Fruit fly (Drosophila melanogaster) whole organism, embryonic: ENCODE measurements around the gene Cyp28d2.

ENCODE experiments used
- B-H2 ChIP-seq: fragments of 200-800 bp; sonication (Bioruptor generic); optimal IDR thresholded peaks from 2 replicates; lab custom pipeline; 2018; ENCODE audit warnings: missing biosample characterization, mild to moderate bottlenecking, missing genetic modification characterization
- BtbVII ChIP-seq: fragments of 200-800 bp; sonication (Bioruptor generic); optimal IDR thresholded peaks from 3 replicates; lab custom pipeline; 2017; ENCODE audit warnings: missing biosample characterization, mild to moderate bottlenecking, missing genetic modification characterization
- CG10209 ChIP-seq: fragments of 200-800 bp; sonication (Bioruptor generic); optimal IDR thresholded peaks from 3 replicates; lab custom pipeline; 2017; ENCODE audit warnings: missing biosample characterization, mild to moderate bottlenecking, missing genetic modification characterization, missing genetic modification reagents
- CG10654 ChIP-seq: fragments of 200-800 bp; sonication (Bioruptor generic); optimal IDR thresholded peaks from 2 replicates; lab custom pipeline; 2016; ENCODE audit warnings: missing biosample characterization, missing genetic modification characterization
- CG12744 ChIP-seq: fragments of 200-800 bp; sonication (Bioruptor generic); optimal IDR thresholded peaks from 2 replicates; lab custom pipeline; 2016; ENCODE audit warnings: missing biosample characterization, missing genetic modification characterization
- CG17385 ChIP-seq: fragments of 200-800 bp; sonication (Bioruptor generic); optimal IDR thresholded peaks from 3 replicates; lab custom pipeline; 2018; ENCODE audit warnings: missing biosample characterization, mild to moderate bottlenecking, missing genetic modification characterization
- CG18011 ChIP-seq: fragments of 200-800 bp; sonication (Bioruptor generic); optimal IDR thresholded peaks from 2 replicates; lab custom pipeline; 2017; ENCODE audit warnings: missing biosample characterization, missing genetic modification characterization, mild to moderate bottlenecking, moderate library complexity, missing genotype
- CG18599 ChIP-seq: fragments of 200-800 bp; sonication (Bioruptor generic); optimal IDR thresholded peaks from 3 replicates; lab custom pipeline; 2017; ENCODE audit warnings: missing biosample characterization, missing genetic modification characterization, mild to moderate bottlenecking, moderate library complexity, missing genetic modification reagents
- CG2199 ChIP-seq: fragments of 200-800 bp; sonication (Bioruptor generic); IDR thresholded peaks from 3 replicates; pipeline ENCODE4 v1.3.6; 2022; ENCODE audit warnings: missing biosample characterization, missing genetic modification characterization
- CG2678 ChIP-seq: fragments of 200-800 bp; sonication (Bioruptor generic); optimal IDR thresholded peaks from 3 replicates; lab custom pipeline; 2019; ENCODE audit warnings: missing biosample characterization, mild to moderate bottlenecking, missing genetic modification characterization, moderate library complexity
- CG2875 ChIP-seq: fragments of 200-800 bp; sonication (Bioruptor generic); optimal IDR thresholded peaks from 2 replicates; lab custom pipeline; 2017; ENCODE audit warnings: missing biosample characterization, mild to moderate bottlenecking, missing genetic modification characterization, missing genetic modification reagents
- CG31388 ChIP-seq: fragments of 200-800 bp; sonication (Bioruptor generic); optimal IDR thresholded peaks from 2 replicates; lab custom pipeline; 2016; ENCODE audit warnings: missing biosample characterization, missing genetic modification characterization
- CG3847 ChIP-seq: fragments of 200-800 bp; sonication (Bioruptor generic); IDR thresholded peaks from 2 replicates; pipeline ENCODE4 v1.3.6; 2022; ENCODE audit warnings: missing biosample characterization, missing genetic modification characterization
- CG42726 ChIP-seq: fragments of 200-800 bp; sonication (Bioruptor generic); IDR thresholded peaks from 2 replicates; pipeline ENCODE4 v1.3.6; 2022; ENCODE audit warnings: missing biosample characterization, missing genetic modification characterization; ENCODE audit not compliant: partially characterized antibody
- CG6254 ChIP-seq: fragments of 200-800 bp; sonication (Bioruptor generic); optimal IDR thresholded peaks from 3 replicates; lab custom pipeline; 2017; ENCODE audit warnings: mild to moderate bottlenecking, missing biosample characterization, missing genetic modification reagents, missing genetic modification characterization
- CG7745 ChIP-seq: fragments of 200-800 bp; sonication (Bioruptor generic); optimal IDR thresholded peaks from 2 replicates; lab custom pipeline; 2018; ENCODE audit warnings: missing biosample characterization, mild to moderate bottlenecking, missing genetic modification characterization, moderate library complexity
- CG8290 ChIP-seq, 3 experiments: fragments of 200-800 bp; sonication (Bioruptor generic); optimal IDR thresholded peaks; 2 replicates each; lab custom pipeline; 2016 to 2019; ENCODE audit warnings: missing biosample characterization in 3 of 3, missing genetic modification characterization in 3 of 3, mild to moderate bottlenecking in 2 of 3, moderate library complexity in 1 of 3
- CG9932 ChIP-seq: fragments of 200-800 bp; sonication (Bioruptor generic); IDR thresholded peaks from 2 replicates; pipeline ENCODE4 v1.3.6; 2022; ENCODE audit warnings: missing biosample characterization, missing genetic modification characterization
- CrebB ChIP-seq: fragments of 200-800 bp; sonication (Bioruptor generic); optimal IDR thresholded peaks from 3 replicates; lab custom pipeline; 2018; ENCODE audit warnings: missing biosample characterization, mild to moderate bottlenecking, missing genetic modification characterization
- D ChIP-seq, 2 experiments: fragments of 200-800 bp in 1 of 2; fragments of >200 bp in 1 of 2; sonication (Bioruptor generic) in 1 of 2; optimal IDR thresholded peaks; 2 replicates in 1 of 2; 3 replicates in 1 of 2; lab custom pipeline; 2017; ENCODE audit warnings: mild to moderate bottlenecking in 1 of 2, missing biosample characterization in 1 of 2, missing genetic modification characterization in 1 of 2, missing genetic modification reagents in 1 of 2
- E2f2 ChIP-seq: fragments of 200-800 bp; sonication (Bioruptor generic); IDR thresholded peaks from 2 replicates; pipeline ENCODE4 v1.3.6; 2022; ENCODE audit warnings: missing biosample characterization, missing genetic modification characterization
- Fer1 ChIP-seq: fragments of 200-800 bp; sonication (Bioruptor generic); optimal IDR thresholded peaks from 2 replicates; lab custom pipeline; 2017; ENCODE audit warnings: missing biosample characterization, mild to moderate bottlenecking, missing genetic modification characterization
- GATAe ChIP-seq: fragments of 200-800 bp; sonication (Bioruptor generic); conservative IDR thresholded peaks from 2 replicates; pipeline ENCODE4 v1.3.6; 2022; ENCODE audit warnings: missing biosample characterization, missing genetic modification characterization
- H2.0 ChIP-seq: fragments of 200-800 bp; sonication (Bioruptor generic); IDR thresholded peaks from 2 replicates; pipeline ENCODE4 v1.3.6; 2022; ENCODE audit warnings: missing biosample characterization, missing genetic modification characterization
- Hey ChIP-seq: fragments of 200-800 bp; sonication (Bioruptor generic); optimal IDR thresholded peaks from 3 replicates; lab custom pipeline; 2018; ENCODE audit warnings: missing biosample characterization, mild to moderate bottlenecking, missing genetic modification characterization
- Max ChIP-seq: fragments of 200-800 bp; sonication (Bioruptor generic); optimal IDR thresholded peaks from 2 replicates; lab custom pipeline; 2016; ENCODE audit warnings: missing biosample characterization, mild to moderate bottlenecking, missing genetic modification characterization
- bowl ChIP-seq: fragments of 200-800 bp; sonication (Bioruptor generic); IDR thresholded peaks from 2 replicates; pipeline ENCODE4 v1.3.6; 2022; ENCODE audit warnings: missing biosample characterization, missing genetic modification characterization
- chinmo ChIP-seq: fragments of 200-800 bp; sonication (Bioruptor generic); IDR thresholded peaks from 4 replicates; pipeline ENCODE4 v1.3.6; 2022; ENCODE audit warnings: missing biosample characterization, missing genetic modification characterization; ENCODE audit not compliant: partially characterized antibody
- ci ChIP-seq: fragments of 200-800 bp; sonication (Bioruptor generic); IDR thresholded peaks from 3 replicates; pipeline ENCODE4 v1.3.6; 2022; ENCODE audit warnings: missing biosample characterization, missing genetic modification characterization
- crol ChIP-seq: fragments of 200-800 bp; sonication (Bioruptor generic); IDR thresholded peaks from 2 replicates; pipeline ENCODE4 v1.3.6; 2022; ENCODE audit warnings: missing biosample characterization, missing genetic modification characterization
- crp ChIP-seq, 2 experiments: fragments of 200-800 bp; sonication (Bioruptor generic); optimal IDR thresholded peaks; 2 replicates in 1 of 2; 3 replicates in 1 of 2; lab custom pipeline; 2017; ENCODE audit warnings: missing biosample characterization in 2 of 2, missing genetic modification characterization in 2 of 2, mild to moderate bottlenecking in 1 of 2, moderate library complexity in 1 of 2
- cwo ChIP-seq: fragments of 200-800 bp; sonication (Bioruptor generic); optimal IDR thresholded peaks from 3 replicates; lab custom pipeline; 2017; ENCODE audit warnings: missing biosample characterization, missing genetic modification characterization, mild to moderate bottlenecking, moderate library complexity, missing genetic modification reagents
- da ChIP-seq: fragments of 200-800 bp; sonication (Bioruptor generic); optimal IDR thresholded peaks from 2 replicates; lab custom pipeline; 2016; ENCODE audit warnings: missing biosample characterization, missing genetic modification characterization
- exex ChIP-seq: fragments of 200-800 bp; sonication (Bioruptor generic); optimal IDR thresholded peaks from 4 replicates; lab custom pipeline; 2018; ENCODE audit warnings: missing biosample characterization, mild to moderate bottlenecking, missing genetic modification characterization, moderate library complexity
- fru ChIP-seq: fragments of >200 bp; optimal IDR thresholded peaks from 2 replicates; lab custom pipeline; 2017
- gem ChIP-seq: fragments of 200-800 bp; sonication (Bioruptor generic); optimal IDR thresholded peaks from 2 replicates; lab custom pipeline; 2019; ENCODE audit warnings: missing biosample characterization, mild to moderate bottlenecking, missing genetic modification characterization, moderate library complexity
- kni ChIP-seq: fragments of 200-800 bp; sonication (Bioruptor generic); optimal IDR thresholded peaks from 3 replicates; lab custom pipeline; 2017; ENCODE audit warnings: mild to moderate bottlenecking, missing biosample characterization, missing genetic modification reagents, missing genetic modification characterization
- lbe ChIP-seq: fragments of 200-800 bp; sonication (Bioruptor generic); optimal IDR thresholded peaks from 2 replicates; lab custom pipeline; 2016; ENCODE audit warnings: missing biosample characterization, mild to moderate bottlenecking, missing genetic modification characterization
- mirr ChIP-seq: fragments of 200-800 bp; sonication (Bioruptor generic); optimal IDR thresholded peaks from 3 replicates; lab custom pipeline; 2018; ENCODE audit warnings: missing biosample characterization, mild to moderate bottlenecking, missing genetic modification characterization
- odd ChIP-seq: fragments of 200-800 bp; sonication (Bioruptor generic); optimal IDR thresholded peaks from 2 replicates; lab custom pipeline; 2017; ENCODE audit warnings: missing biosample characterization, mild to moderate bottlenecking, missing genetic modification characterization
- schlank ChIP-seq: fragments of 200-800 bp; sonication (Bioruptor generic); optimal IDR thresholded peaks from 2 replicates; lab custom pipeline; 2018; ENCODE audit warnings: missing biosample characterization, mild to moderate bottlenecking, missing genetic modification characterization
- sens ChIP-seq: fragments of 200-800 bp; sonication (Bioruptor generic); peaks from one replicate; lab custom pipeline; 2016; ENCODE audit warnings: missing biosample characterization, missing genetic modification characterization
- sug ChIP-seq: fragments of 200-800 bp; optimal IDR thresholded peaks from 2 replicates; lab custom pipeline; 2019; ENCODE audit warnings: missing biosample characterization, mild to moderate bottlenecking, missing genetic modification characterization, moderate library complexity
- trem ChIP-seq: fragments of 200-800 bp; optimal IDR thresholded peaks from 3 replicates; lab custom pipeline; 2019; ENCODE audit warnings: missing biosample characterization, mild to moderate bottlenecking, missing genetic modification characterization, moderate library complexity
- vnd ChIP-seq: fragments of 200-800 bp; sonication (Bioruptor generic); IDR thresholded peaks from 3 replicates; pipeline ENCODE4 v1.3.6; 2022; ENCODE audit warnings: missing biosample characterization, missing genetic modification characterization; ENCODE audit not compliant: partially characterized antibody
- z ChIP-seq: fragments of 200-800 bp; sonication (Bioruptor generic); IDR thresholded peaks from 3 replicates; pipeline ENCODE4 v1.3.6; 2022; ENCODE audit warnings: missing biosample characterization, missing genetic modification characterization

The Cyp28d2 gene

DNA sequence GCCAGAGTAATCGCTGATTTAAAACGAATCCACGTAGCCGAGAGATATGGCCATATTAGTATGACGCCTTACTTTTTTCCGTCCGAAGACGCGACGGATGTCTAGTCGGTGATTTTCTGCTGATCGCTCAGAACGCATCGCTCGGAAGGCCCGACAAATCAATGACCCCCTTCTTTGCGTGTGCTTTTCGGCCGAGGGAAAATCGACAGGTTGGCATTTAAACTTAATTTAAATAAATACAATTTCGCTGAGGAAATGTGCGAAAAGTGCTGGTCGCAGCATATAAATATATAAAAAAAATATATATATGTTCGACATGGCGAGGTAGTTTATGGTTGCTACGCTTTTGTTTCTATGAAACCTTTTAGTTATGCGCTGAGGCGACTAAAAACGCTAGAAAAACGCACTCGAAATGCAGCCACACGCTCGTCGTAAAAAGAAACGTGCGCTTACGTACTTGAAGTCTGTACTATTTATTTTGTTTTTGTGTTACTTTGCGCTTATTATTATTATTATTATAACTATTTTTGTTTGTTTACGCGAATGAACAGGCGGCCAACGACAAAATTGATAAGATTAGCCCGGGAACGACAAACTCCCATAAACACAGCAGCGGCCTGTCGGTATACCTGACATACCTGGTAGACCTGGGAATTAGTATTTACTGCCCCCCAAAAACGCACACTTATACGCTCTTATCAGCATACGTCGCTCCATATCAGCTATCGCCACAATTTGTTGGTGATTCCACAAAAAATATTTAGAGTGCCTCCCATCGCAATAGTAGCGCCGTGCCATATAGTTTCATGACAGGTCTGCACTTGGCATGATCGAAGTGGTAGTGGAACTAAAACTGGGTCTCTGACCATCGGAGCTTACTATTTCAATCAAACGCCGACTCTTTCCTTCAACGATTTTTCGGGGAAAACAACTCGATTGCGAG is 26.2 kb downstream of the Cyp28d2 start (continued):
- TF ChIP-seq CG10209 (GFP tag; lab: Kevin White, UChicago) (no peak), Hey (tag; lab: Kevin White, UChicago) (peak; percentile 82), exex (tag; lab: Kevin White, UChicago) (peak; percentile 92), CG31388 (GFP tag; lab: Kevin White, UChicago) (no peak), schlank (tag; lab: Kevin White, UChicago) (peak; percentile 14), chinmo (0 out of 4 replicates have a peak, but pooled peaks have one; percentile 69), vnd (GFP tag; lab: Robert Waterston, UW) (peak; percentile 57; the same call in 2 of the 3 replicates), CrebB (tag; lab: Kevin White, UChicago) (no peak), CG42726 (GFP tag; lab: Robert Waterston, UW) (no peak), odd (GFP tag; lab: Kevin White, UChicago) (peak; percentile 46), E2f2 (GFP tag; lab: Robert Waterston, UW) (0 out of 2 replicates have a peak, but pooled peaks have one; percentile 14), trem (tag; lab: Kevin White, UChicago) (no peak), CG2875 (GFP tag; lab: Kevin White, UChicago) (no peak), CG2678 (tag; lab: Kevin White, UChicago) (peak; percentile 43), Max (no peak), z (GFP tag; lab: Robert Waterston, UW) (no peak), mirr (GFP tag; lab: Kevin White, UChicago) (peak; percentile 88), BtbVII (GFP tag; lab: Kevin White, UChicago) (peak; percentile 45), CG7745 (tag; lab: Kevin White, UChicago) (peak; percentile 31), GATAe (peak; percentile 68), CG9932 (GFP tag; lab: Robert Waterston, UW) (no peak), lbe (GFP tag; lab: Kevin White, UChicago) (no peak), CG10654 (GFP tag; lab: Kevin White, UChicago) (no peak), CG18011 (GFP tag; lab: Kevin White, UChicago) (no peak), CG6254 (GFP tag; lab: Kevin White, UChicago) (peak; percentile 10), H2.0 (GFP tag; lab: Robert Waterston, UW) (0 out of 2 replicates have a peak, but pooled peaks have one; percentile 5), Fer1 (GFP tag; lab: Kevin White, UChicago) (peak; percentile 42), CG2199 (GFP tag; lab: Robert Waterston, UW) (0 out of 3 replicates have a peak, but pooled peaks have one; percentile 54), CG8290 (GFP tag; optimal IDR thresholded peaks at IDR 0.05; lab: Kevin White, UChicago) (no peak), CG8290 (tag; optimal IDR thresholded peaks at IDR 0.05; lab: Kevin White, UChicago) (peak in 1 of 2 experiments; percentile 59), cwo (GFP tag; lab: Kevin White, UChicago) (peak; percentile 66), sug (peak; percentile 95), bowl (GFP tag; lab: Robert Waterston, UW) (no peak), CG17385 (GFP tag; lab: Kevin White, UChicago) (peak; percentile 5), ci (GFP tag; lab: Robert Waterston, UW) (0 out of 3 replicates have a peak, but pooled peaks have one; percentile 21), kni (GFP tag; lab: Kevin White, UChicago) (peak; percentile 44), sens (GFP tag; lab: Kevin White, UChicago) (peak; percentile 33), crol (GFP tag; lab: Robert Waterston, UW) (no peak), D (optimal IDR thresholded peaks at IDR 0.05; lab: Kevin White, UChicago) (peak; percentile 56), D (GFP tag; optimal IDR thresholded peaks at IDR 0.05; lab: Kevin White, UChicago) (no peak), fru (lab: Kevin White, UChicago) (no peak), CG12744 (no peak), CG3847 (GFP tag; lab: Robert Waterston, UW) (no peak), da (GFP tag; lab: Kevin White, UChicago) (no peak), B-H2 (peak; percentile 27), gem (tag; lab: Kevin White, UChicago) (peak; percentile 4), crp (GFP tag; optimal IDR thresholded peaks at IDR 0.05; lab: Kevin White, UChicago) (no peak), CG18599 (peak; percentile 47)
